Worm (Caenorhabditis elegans) whole organism, L2 larva: Measurements from ENCODE around the gene Y49A10A.2.
A peak's percentile ranks its signal among the peaks of the same experiment; 100 is the strongest.

Experiments used
- alr-1 ChIP-seq: fragments of 150-350 bp; optimal IDR thresholded peaks from 2 replicates; lab custom pipeline; 2014; ENCODE audit warnings: missing biosample characterization, missing genetic modification characterization
- lin-11 ChIP-seq: fragments of 150-350 bp; sonication (generic microtip); optimal IDR thresholded peaks from 2 replicates; lab custom pipeline; 2014; ENCODE audit warnings: missing biosample characterization, missing genetic modification characterization, inconsistent platforms, mixed read lengths
- nhr-237 ChIP-seq: fragments of 150-350 bp; optimal IDR thresholded peaks from 2 replicates; lab custom pipeline; 2014; ENCODE audit warnings: missing biosample characterization, missing genetic modification characterization
- nhr-25 ChIP-seq: fragments of 150-350 bp; sonication (generic microtip); optimal IDR thresholded peaks from 3 replicates; lab custom pipeline; 2014; ENCODE audit warnings: missing biosample characterization, missing genetic modification characterization
- unc-55 ChIP-seq: fragments of 150-350 bp; sonication (generic microtip); optimal IDR thresholded peaks from 3 replicates; lab custom pipeline; 2014; ENCODE audit warnings: missing biosample characterization, missing genetic modification reagents, missing genetic modification characterization
- ztf-4 ChIP-seq: fragments of 150-350 bp; optimal IDR thresholded peaks from 2 replicates; lab custom pipeline; 2014; ENCODE audit warnings: missing biosample characterization, missing genetic modification characterization

ce11 chrX:10350151-10350550 is 22.3 kb downstream of the Y49A10A.2 start:
- TF ChIP-seq nhr-25 = peak; percentile 42
- no peak for TF ChIP-seq nhr-237 (tag; lab: Kevin White, UChicago)
- TF ChIP-seq unc-55 (GFP tag; lab: Kevin White, UChicago) = no peak
- no peak for TF ChIP-seq alr-1 (tag; lab: Kevin White, UChicago)
- TF ChIP-seq ztf-4 (tag; lab: Kevin White, UChicago) = no peak
- TF ChIP-seq lin-11 (tag; lab: Kevin White, UChicago) = no peak
